Worm (Caenorhabditis elegans): ENCODE measurements around the gene C06H2.7.

The C06H2.7 gene

ce11 chrV:11121247-11121646 is 23.3 kb downstream of the C06H2.7 start:
- TF ChIP-seq aha-1 (tag) (peak; percentile 37), saeg-2 (GFP tag; IDR thresholded peaks at IDR 0.05) (no peak), snpc-1.2 (GFP tag; IDR thresholded peaks at IDR 0.05) (no peak), cey-2 (tag; optimal IDR thresholded peaks at IDR 0.05; ENCODE audit: borderline replicate concordance, insufficient read depth) (no peak), lin-13 (GFP tag; optimal IDR thresholded peaks at IDR 0.05) (no peak), R02D3.7 (tag; optimal IDR thresholded peaks at IDR 0.05) (no peak), Y105C5A.15 (GFP tag; IDR thresholded peaks at IDR 0.05) (no peak), aly-2 (tag; optimal IDR thresholded peaks at IDR 0.05) (no peak), nhr-237 (tag; optimal IDR thresholded peaks at IDR 0.05) (no peak), mdl-1 (tag; optimal IDR thresholded peaks at IDR 0.05) (peak; percentile 56 to 90), tra-1 (GFP tag; IDR thresholded peaks at IDR 0.05) (no peak), ceh-62 (tag; optimal IDR thresholded peaks at IDR 0.05) (no peak), spr-1 (tag; optimal IDR thresholded peaks at IDR 0.05) (no peak), unc-39 (tag; optimal IDR thresholded peaks at IDR 0.05) (no peak), nhr-6 (tag; optimal IDR thresholded peaks at IDR 0.05) (peak; percentile 38), lin-39 (tag; optimal IDR thresholded peaks at IDR 0.05) (no peak), T26A8.4 (GFP tag; IDR thresholded peaks at IDR 0.05) (no peak), mes-2 (tag; optimal IDR thresholded peaks at IDR 0.05; ENCODE audit: poor library complexity, severe bottlenecking) (peak; percentile 15), php-3 (GFP tag; IDR thresholded peaks at IDR 0.05) (no peak), jun-1 (tag; optimal IDR thresholded peaks at IDR 0.05) (no peak), nhr-76 (tag; optimal IDR thresholded peaks at IDR 0.05) (no peak), zag-1 (tag; optimal IDR thresholded peaks at IDR 0.05) (no peak), dve-1 (tag; optimal IDR thresholded peaks at IDR 0.05; ENCODE audit: insufficient read depth) (peak; percentile 26), madf-9 (GFP tag; conservative IDR thresholded peaks at IDR 0.05) (no peak), nhr-102 (tag; optimal IDR thresholded peaks at IDR 0.05) (no peak), dpl-1 (GFP tag; optimal IDR thresholded peaks at IDR 0.05) (no peak), daf-8 (GFP tag; IDR thresholded peaks at IDR 0.05) (no peak), pha-4 (GFP tag; IDR thresholded peaks at IDR 0.05) (no peak), pha-4 (tag; optimal IDR thresholded peaks at IDR 0.05) (no peak), nhr-111 (GFP tag; optimal IDR thresholded peaks at IDR 0.05) (no peak), nhr-48 (tag; optimal IDR thresholded peaks at IDR 0.05) (no peak), ceh-44 (GFP tag; IDR thresholded peaks at IDR 0.05) (no peak), D1046.2 (GFP tag; IDR thresholded peaks at IDR 0.05) (no peak), ceh-20 (GFP tag; IDR thresholded peaks at IDR 0.05) (no peak), duxl-1 (tag; optimal IDR thresholded peaks at IDR 0.05; ENCODE audit: poor library complexity) (no peak), Y75B8A.6 (GFP tag; IDR thresholded peaks at IDR 0.05) (no peak), rbr-2 (tag; optimal IDR thresholded peaks at IDR 0.05) (no peak), nhr-42 (GFP tag; IDR thresholded peaks at IDR 0.05) (no peak), zip-2 (tag; optimal IDR thresholded peaks at IDR 0.05) (no peak), lin-15B (tag; optimal IDR thresholded peaks at IDR 0.05) (no peak), hlh-30 (tag; optimal IDR thresholded peaks at IDR 0.05; ENCODE audit: insufficient read depth) (peak; percentile 93), lin-29 (GFP tag; IDR thresholded peaks at IDR 0.05) (no peak), Y5F2A.4 (GFP tag; optimal IDR thresholded peaks at IDR 0.05) (no peak), zfp-3 (GFP tag; conservative IDR thresholded peaks at IDR 0.05) (no peak), Y48G9A.11 (GFP tag; IDR thresholded peaks at IDR 0.05) (no peak), gei-8 (GFP tag; optimal IDR thresholded peaks at IDR 0.05) (no peak), F49E8.2 (tag; optimal IDR thresholded peaks at IDR 0.05; ENCODE audit: borderline replicate concordance) (no peak), F44E2.7 (GFP tag; IDR thresholded peaks at IDR 0.05) (no peak), ZK546.5 (tag; optimal IDR thresholded peaks at IDR 0.05) (no peak), ZK337.2 (GFP tag; IDR thresholded peaks at IDR 0.05) (no peak), F10B5.3 (tag; optimal IDR thresholded peaks at IDR 0.05) (no peak), daf-16 (GFP tag; optimal IDR thresholded peaks at IDR 0.05) (peak in 1 of 2 experiments; percentile 51), daf-16 (tag; optimal IDR thresholded peaks at IDR 0.05) (no peak)

Data from whole organism, L4 larva.